Fruit fly (Drosophila melanogaster) whole organism, embryonic: Measurements from ENCODE around the gene Agpat3.

ENCODE experiments used
- Blimp-1 ChIP-seq: fragments of 200-800 bp; sonication (Bioruptor generic); optimal IDR thresholded peaks from 3 replicates; lab custom pipeline; 2018; ENCODE audit warnings: missing biosample characterization, missing genetic modification characterization, mild to moderate bottlenecking, moderate library complexity, missing genetic modification reagents
- CG10366 ChIP-seq: fragments of 200-800 bp; sonication (Bioruptor generic); IDR thresholded peaks from 2 replicates; pipeline ENCODE4 v1.3.6; 2022; ENCODE audit warnings: missing biosample characterization, missing genetic modification characterization
- CG10565 ChIP-seq: fragments of 200-800 bp; sonication (Bioruptor generic); optimal IDR thresholded peaks from 3 replicates; lab custom pipeline; 2016; ENCODE audit warnings: missing biosample characterization, mild to moderate bottlenecking, missing genetic modification characterization
- CG12071 ChIP-seq: fragments of 200-800 bp; sonication (Bioruptor generic); optimal IDR thresholded peaks from 3 replicates; lab custom pipeline; 2018; ENCODE audit warnings: missing biosample characterization, mild to moderate bottlenecking, missing genetic modification characterization
- CG12659 ChIP-seq: fragments of 200-800 bp; sonication (Bioruptor generic); optimal IDR thresholded peaks from 3 replicates; lab custom pipeline; 2017; ENCODE audit warnings: mild to moderate bottlenecking, missing biosample characterization, missing genetic modification reagents, missing genetic modification characterization
- CG12769 ChIP-seq: fragments of 200-800 bp; sonication (Bioruptor generic); optimal IDR thresholded peaks from 2 replicates; lab custom pipeline; 2019; ENCODE audit warnings: missing biosample characterization, mild to moderate bottlenecking, missing genetic modification characterization, moderate library complexity
- CG14441 ChIP-seq: fragments of 200-800 bp; sonication (Bioruptor generic); IDR thresholded peaks from 2 replicates; pipeline ENCODE4 v1.3.6; 2022; ENCODE audit warnings: missing biosample characterization, missing genetic modification characterization
- CG17359 ChIP-seq: fragments of 200-800 bp; sonication (Bioruptor generic); optimal IDR thresholded peaks from 3 replicates; lab custom pipeline; 2018; ENCODE audit warnings: missing biosample characterization, mild to moderate bottlenecking, missing genetic modification characterization, moderate library complexity
- CG18476 ChIP-seq: fragments of 200-800 bp; sonication (Bioruptor generic); optimal IDR thresholded peaks from 2 replicates; lab custom pipeline; 2016; ENCODE audit warnings: missing biosample characterization, mild to moderate bottlenecking, missing genetic modification characterization
- CG2120 ChIP-seq: fragments of 200-800 bp; sonication (Bioruptor generic); optimal IDR thresholded peaks from 3 replicates; lab custom pipeline; 2016; ENCODE audit warnings: missing biosample characterization, missing genetic modification characterization
- CG31441 ChIP-seq: fragments of 200-800 bp; sonication (Bioruptor generic); IDR thresholded peaks from 2 replicates; pipeline ENCODE4 v1.3.6; 2022; ENCODE audit warnings: missing biosample characterization, missing genetic modification characterization
- CG4730 ChIP-seq: fragments of 200-800 bp; sonication (Bioruptor generic); IDR thresholded peaks from 2 replicates; pipeline ENCODE4 v1.3.6; 2022; ENCODE audit warnings: missing biosample characterization, missing genetic modification characterization
- CG6272 ChIP-seq: fragments of 200-800 bp; sonication (Bioruptor generic); IDR thresholded peaks from 2 replicates; pipeline ENCODE4 v1.3.6; 2022; ENCODE audit warnings: missing biosample characterization, missing genetic modification characterization
- CG6689 ChIP-seq: fragments of 200-800 bp; sonication (Bioruptor generic); IDR thresholded peaks from 2 replicates; pipeline ENCODE4 v1.3.6; 2022; ENCODE audit warnings: missing biosample characterization, missing genetic modification characterization
- CG7987 ChIP-seq: fragments of 200-800 bp; sonication (Bioruptor generic); optimal IDR thresholded peaks from 2 replicates; lab custom pipeline; 2018; ENCODE audit warnings: missing biosample characterization, mild to moderate bottlenecking, missing genetic modification characterization, moderate library complexity
- CG8281 ChIP-seq: fragments of 200-800 bp; sonication (Bioruptor generic); optimal IDR thresholded peaks from 2 replicates; lab custom pipeline; 2018; ENCODE audit warnings: missing biosample characterization, mild to moderate bottlenecking, missing genetic modification characterization, moderate library complexity
- D19A ChIP-seq: fragments of 200-800 bp; optimal IDR thresholded peaks from 3 replicates; lab custom pipeline; 2019; ENCODE audit warnings: missing biosample characterization, mild to moderate bottlenecking, missing genetic modification characterization, moderate library complexity
- HmgD ChIP-seq: fragments of 200-800 bp; sonication (Bioruptor generic); optimal IDR thresholded peaks from 3 replicates; lab custom pipeline; 2016; ENCODE audit warnings: missing biosample characterization, missing genetic modification characterization
- Hr51 ChIP-seq, 2 experiments: fragments of 200-800 bp; sonication (Bioruptor generic); optimal IDR thresholded peaks; 2 replicates in 1 of 2; 3 replicates in 1 of 2; lab custom pipeline; 2016 to 2018; ENCODE audit warnings: missing biosample characterization in 2 of 2, missing genetic modification characterization in 2 of 2, mild to moderate bottlenecking in 1 of 2, moderate library complexity in 1 of 2
- NFAT ChIP-seq: fragments of 200-800 bp; sonication (Bioruptor generic); IDR thresholded peaks from 2 replicates; pipeline ENCODE4 v1.3.6; 2022; ENCODE audit warnings: missing biosample characterization, missing genetic modification characterization
- NK7.1 ChIP-seq: fragments of 200-800 bp; sonication (Bioruptor generic); optimal IDR thresholded peaks from 3 replicates; lab custom pipeline; 2016; ENCODE audit warnings: missing biosample characterization, missing genetic modification characterization
- Nf-YB ChIP-seq: fragments of 200-800 bp; sonication (Bioruptor generic); optimal IDR thresholded peaks from 3 replicates; lab custom pipeline; 2019; ENCODE audit warnings: missing biosample characterization, mild to moderate bottlenecking, missing genetic modification characterization, moderate library complexity
- Ptx1 ChIP-seq: fragments of 200-800 bp; sonication (Bioruptor generic); IDR thresholded peaks from 2 replicates; pipeline ENCODE4 v1.3.6; 2022; ENCODE audit warnings: missing biosample characterization, missing genetic modification characterization
- Ravus ChIP-seq: fragments of 200-800 bp; sonication (Bioruptor generic); IDR thresholded peaks from 2 replicates; pipeline ENCODE4 v1.3.6; 2022; ENCODE audit warnings: missing biosample characterization, missing genetic modification characterization
- Sox102F ChIP-seq: fragments of 200-800 bp; sonication (Bioruptor generic); optimal IDR thresholded peaks from 2 replicates; lab custom pipeline; 2018; ENCODE audit warnings: missing biosample characterization, mild to moderate bottlenecking, missing genetic modification characterization, moderate library complexity
- Trl ChIP-seq, 3 experiments: fragments of >200 bp in 2 of 3; fragments of 200-800 bp in 1 of 3; sonication (Bioruptor generic) in 1 of 3; optimal IDR thresholded peaks; 2 replicates in 1 of 3; 3 replicates in 2 of 3; lab custom pipeline; 2016 to 2017; ENCODE audit warnings: missing biosample characterization in 1 of 3, missing genetic modification characterization in 1 of 3
- Vsx1 ChIP-seq: fragments of 200-800 bp; sonication (Bioruptor generic); optimal IDR thresholded peaks from 2 replicates; lab custom pipeline; 2017; ENCODE audit warnings: missing biosample characterization, mild to moderate bottlenecking, missing genetic modification characterization, missing genetic modification reagents
- ac ChIP-seq: fragments of 200-800 bp; sonication (Bioruptor generic); optimal IDR thresholded peaks from 3 replicates; lab custom pipeline; 2017; ENCODE audit warnings: missing biosample characterization, mild to moderate bottlenecking, missing genetic modification characterization
- chm ChIP-seq: fragments of 200-800 bp; sonication (Bioruptor generic); IDR thresholded peaks from 2 replicates; pipeline ENCODE4 v1.3.6; 2022; ENCODE audit warnings: missing biosample characterization, missing genetic modification characterization
- ci ChIP-seq: fragments of 200-800 bp; sonication (Bioruptor generic); IDR thresholded peaks from 3 replicates; pipeline ENCODE4 v1.3.6; 2022; ENCODE audit warnings: missing biosample characterization, missing genetic modification characterization
- croc ChIP-seq: fragments of 200-800 bp; sonication (Bioruptor generic); conservative IDR thresholded peaks from 3 replicates; pipeline ENCODE4 v1.3.6; 2022; ENCODE audit warnings: missing biosample characterization, missing genetic modification characterization
- dimm ChIP-seq: fragments of 200-800 bp; sonication (Bioruptor generic); IDR thresholded peaks from 2 replicates; pipeline ENCODE4 v1.3.6; 2022; ENCODE audit warnings: missing biosample characterization, missing genetic modification characterization
- dmrt11E ChIP-seq: fragments of 200-800 bp; sonication (Bioruptor generic); optimal IDR thresholded peaks from 3 replicates; lab custom pipeline; 2018; ENCODE audit warnings: missing biosample characterization, mild to moderate bottlenecking, missing genetic modification characterization, moderate library complexity
- emc ChIP-seq: fragments of 200-800 bp; sonication (Bioruptor generic); optimal IDR thresholded peaks from 2 replicates; lab custom pipeline; 2016; ENCODE audit warnings: missing biosample characterization, missing genetic modification characterization
- exex ChIP-seq: fragments of 200-800 bp; sonication (Bioruptor generic); optimal IDR thresholded peaks from 4 replicates; lab custom pipeline; 2018; ENCODE audit warnings: missing biosample characterization, mild to moderate bottlenecking, missing genetic modification characterization, moderate library complexity
- fd96Cb ChIP-seq: fragments of 200-800 bp; sonication (Bioruptor generic); optimal IDR thresholded peaks from 2 replicates; lab custom pipeline; 2018; ENCODE audit warnings: missing biosample characterization, mild to moderate bottlenecking, missing genetic modification characterization, moderate library complexity
- hkb ChIP-seq, 2 experiments: fragments of 200-800 bp in 1 of 2; fragments of >200 bp in 1 of 2; sonication (Bioruptor generic) in 1 of 2; IDR thresholded peaks in 1 of 2; optimal IDR thresholded peaks in 1 of 2; 2 replicates each; pipeline versions ENCODE4 v1.3.6 to Lab custom; 2017 to 2022; ENCODE audit warnings: missing biosample characterization in 1 of 2, missing genetic modification characterization in 1 of 2
- kah ChIP-seq: fragments of 200-800 bp; sonication (Bioruptor generic); optimal IDR thresholded peaks from 2 replicates; lab custom pipeline; 2018; ENCODE audit warnings: missing biosample characterization, mild to moderate bottlenecking, missing genetic modification characterization
- lmd ChIP-seq: fragments of 200-800 bp; sonication (Bioruptor generic); IDR thresholded peaks from 2 replicates; pipeline ENCODE4 v1.3.6; 2022; ENCODE audit warnings: missing biosample characterization, missing genetic modification characterization
- luna ChIP-seq: fragments of 200-800 bp; sonication (Bioruptor generic); optimal IDR thresholded peaks from 2 replicates; lab custom pipeline; 2016; ENCODE audit warnings: missing biosample characterization, missing genetic modification characterization
- nerfin-1 ChIP-seq: fragments of 200-800 bp; sonication (Bioruptor generic); optimal IDR thresholded peaks from 3 replicates; lab custom pipeline; 2019; ENCODE audit warnings: missing biosample characterization, mild to moderate bottlenecking, missing genetic modification characterization, moderate library complexity
- oc ChIP-seq: fragments of 200-800 bp; sonication (Bioruptor generic); optimal IDR thresholded peaks from 2 replicates; lab custom pipeline; 2018; ENCODE audit warnings: missing biosample characterization, mild to moderate bottlenecking, missing genetic modification characterization, moderate library complexity
- phol ChIP-seq: fragments of 200-800 bp; sonication (Bioruptor generic); optimal IDR thresholded peaks from 3 replicates; lab custom pipeline; 2018; ENCODE audit warnings: missing biosample characterization, mild to moderate bottlenecking, missing genetic modification characterization, moderate library complexity
- trh ChIP-seq: fragments of 200-800 bp; sonication (Bioruptor generic); optimal IDR thresholded peaks from 2 replicates; lab custom pipeline; 2016; ENCODE audit warnings: missing biosample characterization, missing genetic modification characterization
- ttk ChIP-seq: fragments of 200-800 bp; sonication (Bioruptor generic); IDR thresholded peaks from 2 replicates; pipeline ENCODE4 v2.1.2; 2022; ENCODE audit warnings: missing biosample characterization, missing genetic modification characterization
- usp ChIP-seq: fragments of >200 bp; optimal IDR thresholded peaks from 2 replicates; lab custom pipeline; 2017; ENCODE audit warnings: missing biosample characterization, missing genetic modification characterization

Agpat3 gene

DNA sequence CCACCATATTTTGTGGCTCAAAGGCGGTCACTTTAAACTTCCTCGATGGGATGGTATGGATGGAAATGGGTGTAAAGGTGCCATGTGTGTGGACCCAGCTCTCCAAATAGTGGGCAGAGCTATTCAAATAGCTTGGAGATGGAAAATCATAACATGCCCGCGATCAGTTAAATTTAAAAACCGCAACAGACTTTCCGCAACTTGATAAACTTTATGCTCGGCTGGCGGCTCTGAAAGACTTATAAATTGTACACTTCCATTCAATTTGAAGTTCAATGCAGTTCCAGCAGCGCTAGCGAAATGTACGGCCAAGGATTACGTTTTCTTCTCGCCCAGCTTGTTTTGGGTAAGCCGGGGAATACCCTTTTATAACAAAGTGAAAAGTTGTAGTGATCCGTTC, 39.7 kb downstream of the Agpat3 start, which contains the start of gene CG33257:
Gene CG33257, plus strand, starts transcription at position 301 of the 400 bp plus-strand sequence.
- TF ChIP-seq CG12659 (GFP tag; lab: Kevin White, UChicago) (no peak), D19A (tag; lab: Kevin White, UChicago) (no peak), NFAT (no peak), ac (GFP tag; lab: Kevin White, UChicago) (no peak), CG18476 (GFP tag; lab: Kevin White, UChicago) (no peak)

DNA sequence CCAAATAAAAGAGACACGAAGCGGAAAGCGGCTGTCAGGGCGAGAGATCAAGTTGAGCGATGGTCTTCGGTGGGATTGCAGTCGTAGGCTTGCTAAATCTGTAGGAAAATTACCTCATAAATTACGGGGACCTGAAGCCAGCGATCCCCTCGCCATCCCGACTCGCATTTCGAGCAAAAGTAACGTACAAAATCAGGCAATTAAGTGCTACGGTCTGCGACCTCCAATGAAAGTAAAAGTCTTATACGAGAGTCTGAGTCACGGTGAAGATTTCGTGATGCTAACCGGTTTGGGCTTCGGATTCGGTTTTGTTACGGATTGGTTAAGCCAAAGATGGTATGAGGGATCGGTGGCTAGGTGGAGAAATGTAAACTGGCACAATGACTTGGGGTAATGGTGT, 45.9 kb downstream of the Agpat3 start:
- TF ChIP-seq oc (tag; lab: Kevin White, UChicago) (peak; percentile 16), dimm (GFP tag; lab: Robert Waterston, UW) (no peak), nerfin-1 (tag; lab: Kevin White, UChicago) (no peak), NK7.1 (GFP tag; lab: Kevin White, UChicago) (no peak), Blimp-1 (GFP tag; lab: Kevin White, UChicago) (peak; percentile 98)

DNA sequence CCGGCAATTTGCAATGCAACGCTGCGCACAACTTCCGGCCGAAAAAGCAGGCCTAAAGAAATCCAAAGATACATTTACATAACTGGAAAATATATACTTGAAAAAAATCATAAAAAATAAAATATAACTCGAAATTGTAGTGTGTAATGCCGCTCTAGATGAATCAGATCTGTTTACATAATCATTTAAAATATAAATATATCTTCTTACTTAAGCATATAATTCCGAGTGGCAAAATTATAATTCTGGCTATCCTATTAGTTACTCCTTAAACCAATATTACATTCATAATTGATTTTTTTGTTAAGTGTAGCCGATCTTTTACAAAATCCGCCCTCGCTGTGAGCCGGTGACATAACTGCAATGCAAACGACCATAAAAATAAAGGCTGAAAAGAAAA, 46.3 kb downstream of the Agpat3 start:
- TF ChIP-seq dmrt11E (tag; lab: Kevin White, UChicago) (no peak), emc (GFP tag; lab: Kevin White, UChicago) (no peak), Vsx1 (no peak), nerfin-1 (tag; lab: Kevin White, UChicago) (no peak), hkb (optimal IDR thresholded peaks at IDR 0.05; lab: Kevin White, UChicago) (no peak), hkb (GFP tag; IDR thresholded peaks at IDR 0.05; lab: Robert Waterston, UW) (peak; percentile 53), fd96Cb (tag; lab: Kevin White, UChicago) (peak; percentile 0), CG6689 (GFP tag; lab: Robert Waterston, UW) (0 out of 2 replicates have a peak, but pooled peaks have one; percentile 17), CG14441 (GFP tag; lab: Robert Waterston, UW) (no peak), CG2120 (GFP tag; lab: Kevin White, UChicago) (no peak), CG12769 (tag; lab: Kevin White, UChicago) (no peak), CG10366 (no peak; the same call in 1 of the 2 replicates), usp (GFP tag; lab: Kevin White, UChicago) (no peak), CG8281 (no peak), Trl (optimal IDR thresholded peaks at IDR 0.05; lab: Kevin White, UChicago) (no peak), Trl (GFP tag; optimal IDR thresholded peaks at IDR 0.05; lab: Kevin White, UChicago) (no peak), HmgD (GFP tag; lab: Kevin White, UChicago) (no peak), kah (no peak), Nf-YB (GFP tag; lab: Kevin White, UChicago) (no peak), Hr51 (GFP tag; optimal IDR thresholded peaks at IDR 0.05; lab: Kevin White, UChicago) (peak in 1 of 2 experiments; percentile 52), CG31441 (GFP tag; lab: Robert Waterston, UW) (peak; percentile 42; the same call in 1 of the 2 replicates), exex (tag; lab: Kevin White, UChicago) (no peak), phol (tag; lab: Kevin White, UChicago) (peak; percentile 18), Ravus (no peak), trh (GFP tag; lab: Kevin White, UChicago) (no peak), CG6272 (no peak), luna (GFP tag; lab: Kevin White, UChicago) (no peak), lmd (GFP tag; lab: Robert Waterston, UW) (no peak), Ptx1 (GFP tag; lab: Robert Waterston, UW) (peak; percentile 37; the same call in 1 of the 2 replicates), Sox102F (GFP tag; lab: Kevin White, UChicago) (peak; percentile 59), ttk (GFP tag; lab: Robert Waterston, UW) (0 out of 2 replicates have a peak, but pooled peaks have one; percentile 25), CG17359 (tag; lab: Kevin White, UChicago) (peak; percentile 40), CG12071 (GFP tag; lab: Kevin White, UChicago) (no peak), ci (GFP tag; lab: Robert Waterston, UW) (0 out of 3 replicates have a peak, but pooled peaks have one; percentile 9), CG10565 (no peak), croc (GFP tag; lab: Robert Waterston, UW) (no peak), chm (GFP tag; lab: Robert Waterston, UW) (no peak), CG4730 (no peak), CG7987 (GFP tag; lab: Kevin White, UChicago) (no peak)
